Fruit fly (Drosophila melanogaster) whole organism, embryonic: ENCODE results near the gene CG3703.

Experiments
- Adf1 ChIP-seq: fragments of 200-800 bp; sonication (Bioruptor generic); IDR thresholded peaks from 2 replicates; pipeline ENCODE4 v1.3.6; 2022; ENCODE audit warnings: missing biosample characterization, missing genetic modification characterization
- Bdp1 ChIP-seq: fragments of 200-800 bp; sonication (Bioruptor generic); optimal IDR thresholded peaks from 3 replicates; lab custom pipeline; 2016; ENCODE audit warnings: missing biosample characterization, missing genetic modification characterization
- CG10209 ChIP-seq: fragments of 200-800 bp; sonication (Bioruptor generic); optimal IDR thresholded peaks from 3 replicates; lab custom pipeline; 2017; ENCODE audit warnings: missing biosample characterization, mild to moderate bottlenecking, missing genetic modification characterization, missing genetic modification reagents
- CG10543 ChIP-seq: fragments of 200-800 bp; sonication (Bioruptor generic); optimal IDR thresholded peaks from 3 replicates; lab custom pipeline; 2017; ENCODE audit warnings: missing biosample characterization, mild to moderate bottlenecking, missing genetic modification characterization, moderate library complexity
- CG10654 ChIP-seq: fragments of 200-800 bp; sonication (Bioruptor generic); optimal IDR thresholded peaks from 2 replicates; lab custom pipeline; 2016; ENCODE audit warnings: missing biosample characterization, missing genetic modification characterization
- CG11696 ChIP-seq: fragments of 200-800 bp; sonication (Bioruptor generic); IDR thresholded peaks from 2 replicates; pipeline ENCODE4 v1.3.6; 2022; ENCODE audit warnings: missing biosample characterization, missing genetic modification characterization
- CG12299 ChIP-seq: fragments of 200-800 bp; sonication (Bioruptor generic); optimal IDR thresholded peaks from 2 replicates; lab custom pipeline; 2018; ENCODE audit warnings: missing biosample characterization, mild to moderate bottlenecking, missing genetic modification characterization
- CG12391 ChIP-seq: fragments of 200-800 bp; sonication (Bioruptor generic); optimal IDR thresholded peaks from 3 replicates; lab custom pipeline; 2018; ENCODE audit warnings: missing biosample characterization, mild to moderate bottlenecking, missing genetic modification characterization, moderate library complexity
- CG13287 ChIP-seq: fragments of 200-800 bp; sonication (Bioruptor generic); IDR thresholded peaks from 2 replicates; pipeline ENCODE4 v1.3.6; 2022; ENCODE audit warnings: missing biosample characterization, missing genetic modification characterization; ENCODE audit not compliant: partially characterized antibody
- CG14667 ChIP-seq: fragments of 200-800 bp; sonication (Bioruptor generic); IDR thresholded peaks from 2 replicates; pipeline ENCODE4 v1.3.6; 2022; ENCODE audit warnings: missing biosample characterization, missing genetic modification characterization
- CG15011 ChIP-seq: fragments of 200-800 bp; sonication (Bioruptor generic); optimal IDR thresholded peaks from 3 replicates; lab custom pipeline; 2018; ENCODE audit warnings: missing biosample characterization, mild to moderate bottlenecking, missing genetic modification characterization
- CG16815 ChIP-seq: fragments of 200-800 bp; sonication (Bioruptor generic); optimal IDR thresholded peaks from 3 replicates; lab custom pipeline; 2017; ENCODE audit warnings: missing biosample characterization, mild to moderate bottlenecking, missing genetic modification characterization
- CG17385 ChIP-seq: fragments of 200-800 bp; sonication (Bioruptor generic); optimal IDR thresholded peaks from 3 replicates; lab custom pipeline; 2018; ENCODE audit warnings: missing biosample characterization, mild to moderate bottlenecking, missing genetic modification characterization
- CG17829 ChIP-seq: fragments of 200-800 bp; optimal IDR thresholded peaks from 2 replicates; lab custom pipeline; 2019; ENCODE audit warnings: missing biosample characterization, mild to moderate bottlenecking, missing genetic modification characterization, moderate library complexity
- CG18599 ChIP-seq: fragments of 200-800 bp; sonication (Bioruptor generic); optimal IDR thresholded peaks from 3 replicates; lab custom pipeline; 2017; ENCODE audit warnings: missing biosample characterization, missing genetic modification characterization, mild to moderate bottlenecking, moderate library complexity, missing genetic modification reagents
- CG2202 ChIP-seq: fragments of 200-800 bp; sonication (Bioruptor generic); optimal IDR thresholded peaks from 2 replicates; lab custom pipeline; 2018; ENCODE audit warnings: missing biosample characterization, mild to moderate bottlenecking, missing genetic modification characterization
- CG32767 ChIP-seq: fragments of 200-800 bp; sonication (Bioruptor generic); IDR thresholded peaks from 2 replicates; pipeline ENCODE4 v1.3.6; 2022; ENCODE audit warnings: missing biosample characterization, missing genetic modification characterization
- CG33557 ChIP-seq: fragments of 200-800 bp; sonication (Bioruptor generic); optimal IDR thresholded peaks from 2 replicates; lab custom pipeline; 2019; ENCODE audit warnings: missing biosample characterization, mild to moderate bottlenecking, missing genetic modification characterization, moderate library complexity
- CG4360 ChIP-seq: fragments of 200-800 bp; sonication (Bioruptor generic); IDR thresholded peaks from 2 replicates; pipeline ENCODE4 v1.3.6; 2022; ENCODE audit warnings: missing biosample characterization, missing genetic modification characterization
- CG5180 ChIP-seq: fragments of 200-800 bp; sonication (Bioruptor generic); optimal IDR thresholded peaks from 3 replicates; lab custom pipeline; 2017; ENCODE audit warnings: missing biosample characterization, missing genetic modification characterization, mild to moderate bottlenecking, moderate library complexity, missing genetic modification reagents
- Dek ChIP-seq: fragments of 200-800 bp; sonication (Bioruptor generic); optimal IDR thresholded peaks from 3 replicates; lab custom pipeline; 2019; ENCODE audit warnings: missing biosample characterization, mild to moderate bottlenecking, missing genetic modification characterization, moderate library complexity
- E2f1 ChIP-seq: fragments of 200-800 bp; sonication (Bioruptor generic); IDR thresholded peaks from 2 replicates; pipeline ENCODE4 v1.3.6; 2022; ENCODE audit warnings: missing biosample characterization, missing genetic modification characterization
- Hand ChIP-seq: fragments of 200-800 bp; sonication (Bioruptor generic); optimal IDR thresholded peaks from 2 replicates; lab custom pipeline; 2017; ENCODE audit warnings: mild to moderate bottlenecking, missing biosample characterization, missing genetic modification reagents, missing genetic modification characterization
- Hr3 ChIP-seq: fragments of 200-800 bp; sonication (Bioruptor generic); optimal IDR thresholded peaks from 3 replicates; lab custom pipeline; 2016; ENCODE audit warnings: missing biosample characterization, missing genetic modification characterization
- Kr ChIP-seq: fragments of 200-800 bp; sonication (Bioruptor generic); optimal IDR thresholded peaks from 2 replicates; lab custom pipeline; 2017; ENCODE audit warnings: missing biosample characterization, mild to moderate bottlenecking, missing genetic modification characterization
- Mad ChIP-seq: fragments of 200-800 bp; sonication (Bioruptor generic); optimal IDR thresholded peaks from 2 replicates; lab custom pipeline; 2016; ENCODE audit warnings: missing biosample characterization, missing genetic modification characterization
- NC2β ChIP-seq: fragments of 200-800 bp; sonication (Bioruptor generic); optimal IDR thresholded peaks from 2 replicates; lab custom pipeline; 2016; ENCODE audit warnings: missing biosample characterization, missing genetic modification characterization
- Oaz ChIP-seq: fragments of 200-800 bp; sonication (Bioruptor generic); IDR thresholded peaks from 2 replicates; pipeline ENCODE4 v1.3.6; 2022; ENCODE audit warnings: missing biosample characterization, missing genetic modification characterization
- Scr ChIP-seq: fragments of 200-800 bp; sonication (Bioruptor generic); IDR thresholded peaks from 2 replicates; pipeline ENCODE4 v1.3.6; 2022; ENCODE audit warnings: missing biosample characterization, missing genetic modification characterization; ENCODE audit not compliant: partially characterized antibody
- ab ChIP-seq: fragments of 200-800 bp; sonication (Bioruptor generic); optimal IDR thresholded peaks from 2 replicates; lab custom pipeline; 2016; ENCODE audit warnings: missing biosample characterization, missing genetic modification characterization
- ash1 ChIP-seq: fragments of 200-800 bp; sonication (Bioruptor generic); optimal IDR thresholded peaks from 2 replicates; lab custom pipeline; 2018; ENCODE audit warnings: missing biosample characterization, mild to moderate bottlenecking, missing genetic modification characterization
- ci ChIP-seq: fragments of 200-800 bp; sonication (Bioruptor generic); IDR thresholded peaks from 3 replicates; pipeline ENCODE4 v1.3.6; 2022; ENCODE audit warnings: missing biosample characterization, missing genetic modification characterization
- crc ChIP-seq: fragments of 200-800 bp; sonication (Bioruptor generic); optimal IDR thresholded peaks from 2 replicates; lab custom pipeline; 2016; ENCODE audit warnings: missing biosample characterization, missing genetic modification characterization
- croc ChIP-seq: fragments of 200-800 bp; sonication (Bioruptor generic); conservative IDR thresholded peaks from 3 replicates; pipeline ENCODE4 v1.3.6; 2022; ENCODE audit warnings: missing biosample characterization, missing genetic modification characterization
- crol ChIP-seq: fragments of 200-800 bp; sonication (Bioruptor generic); IDR thresholded peaks from 2 replicates; pipeline ENCODE4 v1.3.6; 2022; ENCODE audit warnings: missing biosample characterization, missing genetic modification characterization
- gsb-n ChIP-seq: fragments of 200-800 bp; sonication (Bioruptor generic); optimal IDR thresholded peaks from 3 replicates; lab custom pipeline; 2018; ENCODE audit warnings: missing biosample characterization, mild to moderate bottlenecking, missing genetic modification characterization
- knrl ChIP-seq: fragments of 200-800 bp; sonication (Bioruptor generic); IDR thresholded peaks from 3 replicates; pipeline ENCODE4 v1.3.6; 2022; ENCODE audit warnings: missing biosample characterization, missing genetic modification characterization; ENCODE audit not compliant: partially characterized antibody
- lola ChIP-seq, 3 experiments: fragments of >200 bp in 2 of 3; fragments of 200-800 bp in 1 of 3; sonication (Bioruptor generic) in 1 of 3; optimal IDR thresholded peaks; 2 replicates each; lab custom pipeline; 2017 to 2019; ENCODE audit warnings: missing biosample characterization in 3 of 3, missing genetic modification characterization in 3 of 3, mild to moderate bottlenecking in 1 of 3, moderate library complexity in 1 of 3
- nerfin-2 ChIP-seq: fragments of 200-800 bp; sonication (Bioruptor generic); IDR thresholded peaks from 2 replicates; pipeline ENCODE4 v1.3.6; 2022; ENCODE audit warnings: missing biosample characterization, missing genetic modification characterization; ENCODE audit not compliant: partially characterized antibody
- nom ChIP-seq: fragments of 200-800 bp; sonication (Bioruptor generic); optimal IDR thresholded peaks from 2 replicates; lab custom pipeline; 2017; ENCODE audit warnings: missing biosample characterization, missing genetic modification characterization, mild to moderate bottlenecking, moderate library complexity, missing genetic modification reagents
- prd ChIP-seq, 3 experiments: fragments of >200 bp in 2 of 3; fragments of 200-800 bp in 1 of 3; sonication (Bioruptor generic) in 1 of 3; optimal IDR thresholded peaks in 2 of 3; IDR thresholded peaks in 1 of 3; 2 replicates in 2 of 3; 3 replicates in 1 of 3; pipeline versions ENCODE4 v1.3.6 to Lab custom; 2017 to 2022; ENCODE audit warnings: missing biosample characterization in 1 of 3, missing genetic modification characterization in 1 of 3
- run ChIP-seq: fragments of 200-800 bp; sonication (Bioruptor generic); optimal IDR thresholded peaks from 3 replicates; lab custom pipeline; 2018; ENCODE audit warnings: missing biosample characterization, mild to moderate bottlenecking, missing genetic modification characterization
- sna ChIP-seq: fragments of 200-800 bp; sonication (Bioruptor generic); IDR thresholded peaks from 2 replicates; pipeline ENCODE4 v1.3.6; 2022; ENCODE audit warnings: missing biosample characterization, missing genetic modification characterization; ENCODE audit not compliant: partially characterized antibody
- sqz ChIP-seq: fragments of 200-800 bp; sonication (Bioruptor generic); optimal IDR thresholded peaks from 3 replicates; lab custom pipeline; 2018; ENCODE audit warnings: missing biosample characterization, mild to moderate bottlenecking, missing genetic modification characterization
- tin ChIP-seq: fragments of 200-800 bp; sonication (Bioruptor generic); optimal IDR thresholded peaks from 3 replicates; lab custom pipeline; 2016; ENCODE audit warnings: missing biosample characterization, missing genetic modification characterization
- unc-4 ChIP-seq: fragments of 200-800 bp; sonication (Bioruptor generic); IDR thresholded peaks from 2 replicates; pipeline ENCODE4 v1.3.6; 2022; ENCODE audit warnings: missing biosample characterization, missing genetic modification characterization; ENCODE audit not compliant: partially characterized antibody
- z ChIP-seq: fragments of 200-800 bp; sonication (Bioruptor generic); IDR thresholded peaks from 3 replicates; pipeline ENCODE4 v1.3.6; 2022; ENCODE audit warnings: missing biosample characterization, missing genetic modification characterization

Gene CG3703

dm6 chrX:921359-921758 is 24.2 kb downstream of the CG3703 start (continued):
- no peak for TF ChIP-seq prd (optimal IDR thresholded peaks at IDR 0.05; lab: Kevin White, UChicago)
- TF ChIP-seq prd (GFP tag; IDR thresholded peaks at IDR 0.05; lab: Robert Waterston, UW) = peak; percentile 51; the same call in 1 of the 3 replicates
- no peak for TF ChIP-seq crc (GFP tag; lab: Kevin White, UChicago)
- TF ChIP-seq lola (GFP tag; optimal IDR thresholded peaks at IDR 0.05; lab: Kevin White, UChicago) = no peak
- TF ChIP-seq Hr3 (GFP tag; lab: Kevin White, UChicago) = no peak
- no peak for TF ChIP-seq knrl (GFP tag; lab: Robert Waterston, UW)
- no peak for TF ChIP-seq NC2β
- TF ChIP-seq CG18599 (GFP tag; lab: Kevin White, UChicago) = peak; percentile 53
- TF ChIP-seq gsb-n (tag; lab: Kevin White, UChicago) = no peak
- no peak for TF ChIP-seq Adf1 (GFP tag; lab: Robert Waterston, UW)
- no peak for TF ChIP-seq CG2202 (tag; lab: Kevin White, UChicago)

DNA sequence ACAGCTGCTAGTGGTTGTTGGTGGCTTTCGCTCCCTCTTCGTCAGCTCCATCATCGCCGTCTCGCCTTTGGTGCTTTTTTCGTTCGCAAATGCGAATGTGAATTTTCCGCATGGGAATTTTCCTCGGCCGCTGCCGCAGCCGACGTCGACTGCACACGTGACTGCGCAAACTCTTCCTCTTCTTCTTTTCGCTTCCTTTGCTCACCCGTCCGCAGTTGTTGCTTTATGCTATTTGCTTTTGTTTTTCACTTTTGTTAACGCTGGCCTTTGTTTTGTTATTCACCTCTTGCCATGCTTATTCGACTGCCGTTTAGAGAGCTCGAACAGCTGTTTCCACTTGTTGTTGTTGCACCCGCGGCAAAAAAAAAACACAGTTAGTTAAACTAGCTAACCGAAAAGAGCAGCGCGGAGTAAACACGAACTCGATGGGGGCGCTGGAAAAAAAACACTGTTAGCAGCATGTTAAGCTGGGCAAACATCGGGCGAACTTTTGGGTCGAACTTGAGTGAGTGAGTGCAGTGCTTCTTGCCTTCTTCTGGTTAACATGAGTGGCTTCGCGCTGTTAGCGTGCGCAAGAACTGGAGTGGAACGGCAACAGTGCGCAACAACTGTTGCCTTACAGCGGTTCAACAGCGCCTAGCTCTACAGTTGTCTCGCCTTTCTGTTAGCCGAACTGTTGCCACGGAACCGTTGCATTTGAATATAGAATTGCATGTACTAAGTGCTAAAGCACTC is 36.6 kb downstream of the CG3703 start:
- no peak for TF ChIP-seq Mad
- no peak for TF ChIP-seq Bdp1 (GFP tag; lab: Kevin White, UChicago)
- TF ChIP-seq CG4360 (GFP tag; lab: Robert Waterston, UW) = peak; percentile 50; the same call in 1 of the 2 replicates
- TF ChIP-seq CG5180 (GFP tag; lab: Kevin White, UChicago) = peak; percentile 92
- TF ChIP-seq E2f1 (GFP tag; lab: Robert Waterston, UW) = no peak
- no peak for TF ChIP-seq Hand (GFP tag; lab: Kevin White, UChicago)
- TF ChIP-seq CG10543 = no peak
- TF ChIP-seq CG15011 = no peak
- TF ChIP-seq ash1 (GFP tag; lab: Kevin White, UChicago) = no peak
- peak; percentile 3 for TF ChIP-seq nom (GFP tag; lab: Kevin White, UChicago)
- TF ChIP-seq croc (GFP tag; lab: Robert Waterston, UW) = no peak
- TF ChIP-seq CG14667 = no peak
- no peak for TF ChIP-seq CG12391 (tag; lab: Kevin White, UChicago)
- TF ChIP-seq CG12299 = no peak
- no peak for TF ChIP-seq CG18599 (GFP tag; lab: Kevin White, UChicago)
- TF ChIP-seq sqz (GFP tag; lab: Kevin White, UChicago) = peak; percentile 88
- TF ChIP-seq nerfin-2 (GFP tag; lab: Robert Waterston, UW) = no peak
- no peak for TF ChIP-seq ab (GFP tag; lab: Kevin White, UChicago)
- TF ChIP-seq CG17829 = no peak
- TF ChIP-seq CG17385 (GFP tag; lab: Kevin White, UChicago) = peak; percentile 60
- TF ChIP-seq ci (GFP tag; lab: Robert Waterston, UW) = no peak
- no peak for TF ChIP-seq run (tag; lab: Kevin White, UChicago)
- no peak for TF ChIP-seq CG10209 (GFP tag; lab: Kevin White, UChicago)
- TF ChIP-seq Dek (tag; lab: Kevin White, UChicago) = no peak
- TF ChIP-seq tin (GFP tag; lab: Kevin White, UChicago) = no peak
- 0 out of 2 replicates have a peak, but pooled peaks have one; percentile 19 for TF ChIP-seq sna
- TF ChIP-seq CG33557 (GFP tag; lab: Kevin White, UChicago) = no peak
- no peak for TF ChIP-seq Kr
- TF ChIP-seq z (GFP tag; lab: Robert Waterston, UW) = peak; percentile 96
- no peak for TF ChIP-seq Oaz (GFP tag; lab: Robert Waterston, UW)
- TF ChIP-seq unc-4 (GFP tag; lab: Robert Waterston, UW) = no peak
- no peak for TF ChIP-seq CG32767 (GFP tag; lab: Robert Waterston, UW)
- no peak for TF ChIP-seq CG16815
- no peak for TF ChIP-seq Scr (GFP tag; lab: Robert Waterston, UW)
- TF ChIP-seq crol = no peak
- TF ChIP-seq CG11696 (GFP tag; lab: Robert Waterston, UW) = no peak
- no peak for TF ChIP-seq CG13287
- TF ChIP-seq CG10654 (GFP tag; lab: Kevin White, UChicago) = no peak
